Worm (Caenorhabditis elegans) whole organism, L4/young adult: ENCODE results near the gene F49H12.2.

Source experiments
- W03F9.2 ChIP-seq: fragments of 150-350 bp; optimal IDR thresholded peaks from 2 replicates; lab custom pipeline; 2014; ENCODE audit warnings: missing biosample characterization, missing genetic modification characterization
- dao-5 ChIP-seq: sonication (generic microtip); optimal IDR thresholded peaks from 2 replicates; lab custom pipeline; 2016; ENCODE audit warnings: missing genotype, missing genetic modification characterization, moderate library complexity, missing compliant biosample characterization
- him-1 ChIP-seq: sonication (generic microtip); optimal IDR thresholded peaks from 2 replicates; lab custom pipeline; 2016; ENCODE audit warnings: missing genotype, missing genetic modification reagents, missing genetic modification characterization, missing compliant biosample characterization

DNA sequence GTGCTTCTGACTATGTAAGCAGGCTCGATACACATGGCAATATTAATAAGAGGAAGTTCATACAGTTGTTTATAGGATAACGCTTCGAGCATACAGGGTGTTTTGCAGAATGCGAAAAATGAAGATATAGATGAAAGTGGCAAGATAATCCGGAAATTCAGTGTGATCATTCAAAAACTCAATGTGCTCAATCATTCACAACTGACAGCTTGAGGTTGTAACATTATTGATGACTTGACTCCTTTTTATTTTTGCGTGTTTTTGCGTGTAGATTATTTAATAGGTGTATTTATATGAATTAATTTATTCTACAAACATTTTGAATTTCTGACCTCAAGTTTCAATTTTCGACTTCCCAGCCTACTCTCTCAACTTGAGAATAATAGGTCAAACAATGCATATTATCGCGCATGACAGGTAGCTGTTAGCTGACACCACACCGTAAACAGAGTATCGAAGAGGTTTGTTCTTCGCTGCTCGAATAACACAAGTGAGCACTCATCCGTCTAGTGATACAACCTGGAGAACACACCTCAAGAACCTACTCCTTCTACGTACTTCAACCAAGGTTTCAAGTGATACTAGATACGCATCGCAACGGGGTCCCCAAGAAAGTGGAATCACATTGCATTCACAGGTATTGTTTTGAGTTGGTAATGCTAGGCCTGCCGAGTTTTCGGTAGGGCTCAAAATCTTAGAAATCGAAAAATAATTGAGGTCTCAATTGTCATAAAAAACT is 37.7 kb upstream of the F49H12.2 start:
- TF ChIP-seq dao-5 (tag; lab: Kevin White, UChicago) (no peak), him-1 (tag; lab: Kevin White, UChicago) (no peak), W03F9.2 (tag; lab: Kevin White, UChicago) (no peak)
